Worm (Caenorhabditis elegans): ENCODE results near the gene C01G6.4.

DNA sequence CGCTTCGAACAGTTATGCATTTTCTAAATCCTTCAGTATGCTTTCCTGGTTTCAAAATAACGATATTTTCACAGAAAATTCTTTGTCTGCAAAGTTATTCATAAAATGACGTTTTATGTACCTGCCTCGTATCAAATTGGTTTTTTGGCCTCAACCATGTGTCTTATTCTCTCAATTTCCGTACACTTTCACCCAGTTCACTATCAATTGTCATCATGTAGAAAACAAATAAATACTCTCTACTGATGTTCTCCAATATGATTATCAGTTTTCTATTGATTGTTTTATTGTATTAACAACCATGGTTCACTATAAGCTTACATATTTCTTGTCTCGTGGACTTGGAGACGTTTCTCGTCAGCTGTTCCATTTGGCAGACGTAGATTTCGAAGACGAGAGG lies 41.6 kb downstream of the C01G6.4 start, which contains the start of gene gst-13:
- TF ChIP-seq tab-1 (GFP tag; IDR thresholded peaks at IDR 0.05) (no peak), T22C8.4 (GFP tag; IDR thresholded peaks at IDR 0.05) (no peak), ztf-29 (GFP tag; IDR thresholded peaks at IDR 0.05) (no peak), ref-1 (GFP tag; conservative IDR thresholded peaks at IDR 0.05) (no peak), ztf-23 (GFP tag; IDR thresholded peaks at IDR 0.05) (no peak)
